Fruit fly (Drosophila melanogaster) whole organism, embryonic: ENCODE data around the gene ND-13A.

ENCODE experiments used
- Antp ChIP-seq: fragments of 200-800 bp; sonication (Bioruptor generic); optimal IDR thresholded peaks from 3 replicates; lab custom pipeline; 2016; ENCODE audit warnings: missing biosample characterization, missing genetic modification characterization
- CG10431 ChIP-seq: fragments of 200-800 bp; sonication (Bioruptor generic); optimal IDR thresholded peaks from 3 replicates; lab custom pipeline; 2018; ENCODE audit warnings: missing biosample characterization, mild to moderate bottlenecking, missing genetic modification characterization
- CG1233 ChIP-seq: fragments of 200-800 bp; sonication (Bioruptor generic); optimal IDR thresholded peaks from 4 replicates; lab custom pipeline; 2018; ENCODE audit warnings: missing biosample characterization, mild to moderate bottlenecking, missing genetic modification characterization
- CG13287 ChIP-seq: fragments of 200-800 bp; sonication (Bioruptor generic); IDR thresholded peaks from 2 replicates; pipeline ENCODE4 v1.3.6; 2022; ENCODE audit warnings: missing biosample characterization, missing genetic modification characterization; ENCODE audit not compliant: partially characterized antibody
- CG14860 ChIP-seq: fragments of 200-800 bp; sonication (Bioruptor generic); IDR thresholded peaks from 3 replicates; pipeline ENCODE4 v1.3.6; 2022; ENCODE audit warnings: missing biosample characterization, missing genetic modification characterization; ENCODE audit not compliant: partially characterized antibody
- CG15269 ChIP-seq: fragments of 200-800 bp; sonication (Bioruptor generic); optimal IDR thresholded peaks from 2 replicates; lab custom pipeline; 2018; ENCODE audit warnings: missing biosample characterization, mild to moderate bottlenecking, missing genetic modification characterization, moderate library complexity
- CG1529 ChIP-seq: fragments of 200-800 bp; sonication (Bioruptor generic); optimal IDR thresholded peaks from 3 replicates; lab custom pipeline; 2018; ENCODE audit warnings: missing biosample characterization, missing genetic modification characterization
- CG18599 ChIP-seq: fragments of 200-800 bp; sonication (Bioruptor generic); optimal IDR thresholded peaks from 3 replicates; lab custom pipeline; 2017; ENCODE audit warnings: missing biosample characterization, missing genetic modification characterization, mild to moderate bottlenecking, moderate library complexity, missing genetic modification reagents
- CG2889 ChIP-seq: fragments of 200-800 bp; sonication (Bioruptor generic); IDR thresholded peaks from 3 replicates; pipeline ENCODE4 v1.3.6; 2022; ENCODE audit warnings: missing biosample characterization, missing genetic modification characterization
- CG3163 ChIP-seq: fragments of 200-800 bp; sonication (Bioruptor generic); optimal IDR thresholded peaks from 3 replicates; lab custom pipeline; 2016; ENCODE audit warnings: missing biosample characterization, missing genetic modification characterization
- CG32532 ChIP-seq: fragments of 200-800 bp; sonication (Bioruptor generic); IDR thresholded peaks from 2 replicates; pipeline ENCODE4 v1.3.6; 2022; ENCODE audit warnings: missing biosample characterization, missing genetic modification characterization
- CG42726 ChIP-seq: fragments of 200-800 bp; sonication (Bioruptor generic); IDR thresholded peaks from 2 replicates; pipeline ENCODE4 v1.3.6; 2022; ENCODE audit warnings: missing biosample characterization, missing genetic modification characterization; ENCODE audit not compliant: partially characterized antibody
- CG7745 ChIP-seq: fragments of 200-800 bp; sonication (Bioruptor generic); optimal IDR thresholded peaks from 2 replicates; lab custom pipeline; 2018; ENCODE audit warnings: missing biosample characterization, mild to moderate bottlenecking, missing genetic modification characterization, moderate library complexity
- CG9215 ChIP-seq: fragments of 200-800 bp; sonication (Bioruptor generic); IDR thresholded peaks from 2 replicates; pipeline ENCODE4 v1.3.6; 2022; ENCODE audit warnings: missing biosample characterization, missing genetic modification characterization
- CHES-1-like ChIP-seq: fragments of 200-800 bp; sonication (Bioruptor generic); optimal IDR thresholded peaks from 2 replicates; lab custom pipeline; 2016; ENCODE audit warnings: missing biosample characterization, missing genetic modification characterization
- CTCF ChIP-seq: fragments of 200-800 bp; sonication (Bioruptor generic); optimal IDR thresholded peaks from 2 replicates; lab custom pipeline; 2017; ENCODE audit warnings: missing biosample characterization, mild to moderate bottlenecking, missing genetic modification characterization, moderate library complexity
- Dbx ChIP-seq: fragments of 200-800 bp; sonication (Bioruptor generic); IDR thresholded peaks from 3 replicates; pipeline ENCODE4 v1.3.6; 2022; ENCODE audit warnings: missing biosample characterization, missing genetic modification characterization
- Gsc ChIP-seq: fragments of 200-800 bp; sonication (Bioruptor generic); IDR thresholded peaks from 2 replicates; pipeline ENCODE4 v1.3.6; 2022; ENCODE audit warnings: missing biosample characterization, missing genetic modification characterization
- Hmr ChIP-seq: fragments of 200-800 bp; sonication (Bioruptor generic); optimal IDR thresholded peaks from 3 replicates; lab custom pipeline; 2017; ENCODE audit warnings: mild to moderate bottlenecking, missing biosample characterization, missing genetic modification reagents, missing genetic modification characterization
- Hr78 ChIP-seq, 2 experiments: fragments of 200-800 bp in 1 of 2; fragments of >200 bp in 1 of 2; sonication (Bioruptor generic) in 1 of 2; optimal IDR thresholded peaks; 2 replicates each; lab custom pipeline; 2017 to 2019; ENCODE audit warnings: missing biosample characterization in 2 of 2, missing genetic modification characterization in 2 of 2, mild to moderate bottlenecking in 1 of 2, moderate library complexity in 1 of 2
- Lpt ChIP-seq: fragments of >200 bp; optimal IDR thresholded peaks from 2 replicates; lab custom pipeline; 2018; ENCODE audit warnings: missing biosample characterization, missing genetic modification characterization
- MESR4 ChIP-seq: fragments of 200-800 bp; sonication (Bioruptor generic); optimal IDR thresholded peaks from 2 replicates; lab custom pipeline; 2018; ENCODE audit warnings: missing biosample characterization, mild to moderate bottlenecking, missing genetic modification characterization, moderate library complexity
- Mad ChIP-seq: fragments of 200-800 bp; sonication (Bioruptor generic); optimal IDR thresholded peaks from 2 replicates; lab custom pipeline; 2016; ENCODE audit warnings: missing biosample characterization, missing genetic modification characterization
- Myb ChIP-seq: fragments of 200-800 bp; sonication (Bioruptor generic); optimal IDR thresholded peaks from 2 replicates; lab custom pipeline; 2016; ENCODE audit warnings: missing biosample characterization, missing genetic modification characterization
- Nf-YB ChIP-seq: fragments of 200-800 bp; sonication (Bioruptor generic); optimal IDR thresholded peaks from 3 replicates; lab custom pipeline; 2019; ENCODE audit warnings: missing biosample characterization, mild to moderate bottlenecking, missing genetic modification characterization, moderate library complexity
- Oli ChIP-seq: fragments of 200-800 bp; sonication (Bioruptor generic); optimal IDR thresholded peaks from 2 replicates; lab custom pipeline; 2018; ENCODE audit warnings: missing biosample characterization, mild to moderate bottlenecking, missing genetic modification characterization, moderate library complexity
- Rx ChIP-seq: fragments of 200-800 bp; sonication (Bioruptor generic); IDR thresholded peaks from 2 replicates; pipeline ENCODE4 v1.3.6; 2022; ENCODE audit warnings: missing biosample characterization, missing genetic modification characterization
- Taf1 ChIP-seq: fragments of 200-800 bp; sonication (Bioruptor generic); IDR thresholded peaks from 2 replicates; pipeline ENCODE4 v1.3.6; 2022; ENCODE audit warnings: missing biosample characterization, missing genetic modification characterization
- Xrp1 ChIP-seq: fragments of 200-800 bp; sonication (Bioruptor generic); IDR thresholded peaks from 2 replicates; pipeline ENCODE4 v1.3.6; 2022; ENCODE audit warnings: missing biosample characterization, missing genetic modification characterization
- YL-1 ChIP-seq: fragments of 200-800 bp; sonication (Bioruptor generic); optimal IDR thresholded peaks from 3 replicates; lab custom pipeline; 2017; ENCODE audit warnings: missing biosample characterization, mild to moderate bottlenecking, missing genetic modification characterization
- ac ChIP-seq: fragments of 200-800 bp; sonication (Bioruptor generic); optimal IDR thresholded peaks from 3 replicates; lab custom pipeline; 2017; ENCODE audit warnings: missing biosample characterization, mild to moderate bottlenecking, missing genetic modification characterization
- al ChIP-seq: fragments of 200-800 bp; sonication (Bioruptor generic); IDR thresholded peaks from 2 replicates; pipeline ENCODE4 v1.3.6; 2022; ENCODE audit warnings: missing biosample characterization, missing genetic modification characterization
- amos ChIP-seq: fragments of 200-800 bp; sonication (Bioruptor generic); IDR thresholded peaks from 2 replicates; pipeline ENCODE4 v1.3.6; 2022; ENCODE audit warnings: missing biosample characterization, missing genetic modification characterization; ENCODE audit not compliant: partially characterized antibody
- ase ChIP-seq: fragments of 200-800 bp; sonication (Bioruptor generic); IDR thresholded peaks from 3 replicates; pipeline ENCODE4 v1.3.6; 2022; ENCODE audit warnings: missing biosample characterization, missing genetic modification characterization
- cato ChIP-seq: fragments of 200-800 bp; sonication (Bioruptor generic); optimal IDR thresholded peaks from 2 replicates; lab custom pipeline; 2016; ENCODE audit warnings: missing biosample characterization, missing genetic modification characterization, borderline replicate concordance
- chn ChIP-seq: fragments of 200-800 bp; sonication (Bioruptor generic); optimal IDR thresholded peaks from 2 replicates; lab custom pipeline; 2016; ENCODE audit warnings: missing biosample characterization, missing genetic modification characterization
- crol ChIP-seq: fragments of 200-800 bp; sonication (Bioruptor generic); IDR thresholded peaks from 2 replicates; pipeline ENCODE4 v1.3.6; 2022; ENCODE audit warnings: missing biosample characterization, missing genetic modification characterization
- da ChIP-seq: fragments of 200-800 bp; sonication (Bioruptor generic); optimal IDR thresholded peaks from 2 replicates; lab custom pipeline; 2016; ENCODE audit warnings: missing biosample characterization, missing genetic modification characterization
- ewg ChIP-seq: fragments of 200-800 bp; sonication (Bioruptor generic); optimal IDR thresholded peaks from 3 replicates; lab custom pipeline; 2017; ENCODE audit warnings: mild to moderate bottlenecking, missing biosample characterization, missing genetic modification reagents, missing genetic modification characterization
- fd64A ChIP-seq: fragments of 200-800 bp; sonication (Bioruptor generic); optimal IDR thresholded peaks from 3 replicates; lab custom pipeline; 2018; ENCODE audit warnings: missing biosample characterization, mild to moderate bottlenecking, missing genetic modification characterization
- klu ChIP-seq: fragments of 200-800 bp; sonication (Bioruptor generic); IDR thresholded peaks from 2 replicates; pipeline ENCODE4 v1.3.6; 2022; ENCODE audit warnings: missing biosample characterization, missing genetic modification characterization
- lbe ChIP-seq: fragments of 200-800 bp; sonication (Bioruptor generic); optimal IDR thresholded peaks from 2 replicates; lab custom pipeline; 2016; ENCODE audit warnings: missing biosample characterization, mild to moderate bottlenecking, missing genetic modification characterization
- mam ChIP-seq: fragments of 200-800 bp; sonication (Bioruptor generic); optimal IDR thresholded peaks from 3 replicates; lab custom pipeline; 2016; ENCODE audit warnings: missing biosample characterization, missing genetic modification characterization
- p53 ChIP-seq: fragments of 200-800 bp; sonication (Bioruptor generic); optimal IDR thresholded peaks from 2 replicates; lab custom pipeline; 2016; ENCODE audit warnings: missing biosample characterization, missing genetic modification characterization
- pita ChIP-seq: fragments of 200-800 bp; sonication (Bioruptor generic); optimal IDR thresholded peaks from 2 replicates; lab custom pipeline; 2017; ENCODE audit warnings: missing biosample characterization, mild to moderate bottlenecking, missing genetic modification characterization
- salm ChIP-seq: fragments of 200-800 bp; sonication (Bioruptor generic); optimal IDR thresholded peaks from 2 replicates; lab custom pipeline; 2018; ENCODE audit warnings: missing biosample characterization, mild to moderate bottlenecking, missing genetic modification characterization
- stc ChIP-seq: fragments of 200-800 bp; sonication (Bioruptor generic); IDR thresholded peaks from 2 replicates; pipeline ENCODE4 v1.3.6; 2022; ENCODE audit warnings: missing biosample characterization, missing genetic modification characterization
- tap ChIP-seq: fragments of 200-800 bp; optimal IDR thresholded peaks from 3 replicates; lab custom pipeline; 2019; ENCODE audit warnings: missing biosample characterization, mild to moderate bottlenecking, missing genetic modification characterization, moderate library complexity
- tio ChIP-seq: fragments of 200-800 bp; sonication (Bioruptor generic); optimal IDR thresholded peaks from 2 replicates; lab custom pipeline; 2017; ENCODE audit warnings: missing biosample characterization, missing genetic modification characterization, inconsistent platforms
- twi ChIP-seq: fragments of 200-800 bp; optimal IDR thresholded peaks from 2 replicates; lab custom pipeline; 2019; ENCODE audit warnings: missing biosample characterization, mild to moderate bottlenecking, missing genetic modification characterization, moderate library complexity

Gene ND-13A

DNA sequence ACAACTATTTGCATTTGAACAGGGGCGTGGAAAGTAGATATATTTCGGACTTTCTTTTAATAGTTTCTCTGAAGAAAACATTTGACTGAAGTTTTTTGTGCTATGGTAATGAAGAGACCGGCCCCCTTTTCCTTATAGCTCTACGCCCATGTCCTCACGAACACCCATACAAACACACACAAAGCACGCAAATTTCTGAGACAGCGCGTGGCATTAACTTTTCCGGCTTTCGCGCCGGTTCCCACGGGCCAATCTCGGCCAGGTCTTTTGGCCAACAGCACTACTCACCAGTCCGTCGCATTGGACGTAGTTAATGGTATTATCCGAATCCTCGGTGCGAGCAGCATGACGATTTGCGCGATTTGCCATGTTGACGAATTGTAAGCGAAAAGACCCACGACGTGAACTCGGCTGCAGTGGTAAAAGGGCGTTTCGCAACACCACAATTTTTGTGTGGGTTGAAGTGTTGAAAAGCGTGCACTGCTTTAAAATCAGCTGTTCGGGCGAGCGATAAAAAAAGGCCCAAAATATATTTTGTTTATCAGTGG is 47.6 kb downstream of the ND-13A start, which contains the start of gene senju (continued):
- TF ChIP-seq twi (tag; lab: Kevin White, UChicago) (peak; percentile 48), CTCF (GFP tag; lab: Kevin White, UChicago) (peak; percentile 55), pita (GFP tag; lab: Kevin White, UChicago) (no peak), mam (GFP tag; lab: Kevin White, UChicago) (peak; percentile 86), MESR4 (GFP tag; lab: Kevin White, UChicago) (peak; percentile 99), CG14860 (GFP tag; lab: Robert Waterston, UW) (peak; percentile 47; the same call in 1 of the 3 replicates), salm (tag; lab: Kevin White, UChicago) (peak; percentile 47), CG9215 (GFP tag; lab: Robert Waterston, UW) (peak; percentile 62), Antp (GFP tag; lab: Kevin White, UChicago) (peak; percentile 90), CG32532 (GFP tag; lab: Robert Waterston, UW) (peak; percentile 89), Hmr (peak; percentile 91), CG18599 (GFP tag; lab: Kevin White, UChicago) (peak; percentile 90), tio (peak; percentile 83), CG2889 (GFP tag; lab: Robert Waterston, UW) (peak; percentile 71), Hr78 (GFP tag; optimal IDR thresholded peaks at IDR 0.05; lab: Kevin White, UChicago) (peak in 1 of 2 experiments; percentile 59), klu (GFP tag; lab: Robert Waterston, UW) (peak; percentile 41; the same call in 1 of the 2 replicates), amos (peak; percentile 54), CG1233 (GFP tag; lab: Kevin White, UChicago) (peak; percentile 71), CG10431 (peak; percentile 49), Lpt (no peak), CG13287 (GFP tag; lab: Robert Waterston, UW) (peak; percentile 69), Nf-YB (peak; percentile 58), CHES-1-like (GFP tag; lab: Kevin White, UChicago) (peak; percentile 96), CG1529 (GFP tag; lab: Kevin White, UChicago) (peak; percentile 72), crol (GFP tag; lab: Robert Waterston, UW) (peak; percentile 28; the same call in 1 of the 2 replicates), CG3163 (GFP tag; lab: Kevin White, UChicago) (peak; percentile 73), p53 (GFP tag; lab: Kevin White, UChicago) (peak; percentile 69), CG15269 (tag; lab: Kevin White, UChicago) (peak; percentile 83), Rx (GFP tag; lab: Robert Waterston, UW) (peak; percentile 87), Mad (peak; percentile 83), lbe (GFP tag; lab: Kevin White, UChicago) (peak; percentile 69), fd64A (peak; percentile 59), al (GFP tag; lab: Robert Waterston, UW) (peak; percentile 39; the same call in 1 of the 2 replicates), Taf1 (GFP tag; lab: Robert Waterston, UW) (peak; percentile 60), chn (GFP tag; lab: Kevin White, UChicago) (peak; percentile 87), Dbx (peak; percentile 86), ase (GFP tag; lab: Robert Waterston, UW) (peak; percentile 76), ewg (GFP tag; lab: Kevin White, UChicago) (peak; percentile 63), CG42726 (GFP tag; lab: Robert Waterston, UW) (peak; percentile 36; the same call in 1 of the 2 replicates), Myb (GFP tag; lab: Kevin White, UChicago) (peak; percentile 79), stc (GFP tag; lab: Robert Waterston, UW) (peak; percentile 69), Gsc (GFP tag; lab: Robert Waterston, UW) (no peak), da (GFP tag; lab: Kevin White, UChicago) (peak; percentile 22), CG7745 (tag; lab: Kevin White, UChicago) (no peak), Oli (tag; lab: Kevin White, UChicago) (peak; percentile 78), cato (GFP tag; lab: Kevin White, UChicago) (peak; percentile 58), Xrp1 (GFP tag; lab: Robert Waterston, UW) (peak; percentile 81; the same call in 1 of the 2 replicates), ac (GFP tag; lab: Kevin White, UChicago) (peak; percentile 15), YL-1 (GFP tag; lab: Kevin White, UChicago) (peak; percentile 99), tap (tag; lab: Kevin White, UChicago) (peak; percentile 50)
